Worm (Caenorhabditis elegans) whole organism, late embryonic: ENCODE measurements around the gene gpa-9.

ENCODE experiments used
- C08G9.2 ChIP-seq: sonication (generic microtip); optimal IDR thresholded peaks from 2 replicates; lab custom pipeline; 2016; ENCODE audit warnings: mild to moderate bottlenecking, missing genetic modification characterization, moderate library complexity, missing compliant biosample characterization
- F13H6.1 ChIP-seq: sonication (generic microtip); optimal IDR thresholded peaks from 2 replicates; lab custom pipeline; 2016; ENCODE audit warnings: missing genetic modification characterization, missing compliant biosample characterization
- K02D7.2 ChIP-seq: sonication (generic microtip); optimal IDR thresholded peaks from 2 replicates; lab custom pipeline; 2017; ENCODE audit warnings: mild to moderate bottlenecking, missing genetic modification characterization, missing compliant biosample characterization
- K09A11.1 ChIP-seq: sonication (generic microtip); optimal IDR thresholded peaks from 2 replicates; lab custom pipeline; 2017; ENCODE audit warnings: antibody characterized with exemption, mild to moderate bottlenecking, missing genetic modification characterization, missing compliant biosample characterization; ENCODE audit not compliant: insufficient read depth
- T23F11.4 ChIP-seq: fragments of 200-800 bp; sonication (Bioruptor generic); optimal IDR thresholded peaks from 2 replicates; lab custom pipeline; 2018; ENCODE audit warnings: mild to moderate bottlenecking, missing genetic modification characterization, missing compliant biosample characterization
- Y22D7AL.16 ChIP-seq: sonication (generic microtip); optimal IDR thresholded peaks from 2 replicates; lab custom pipeline; 2016; ENCODE audit warnings: missing genetic modification characterization, missing compliant biosample characterization
- ama-1 ChIP-seq: fragments of 150-350 bp; optimal IDR thresholded peaks from 2 replicates; lab custom pipeline; 2014
- ceh-14 ChIP-seq: sonication (generic microtip); optimal IDR thresholded peaks from 2 replicates; lab custom pipeline; 2016; ENCODE audit warnings: missing genotype, missing genetic modification characterization, missing compliant biosample characterization
- ceh-18 ChIP-seq: sonication (generic microtip); optimal IDR thresholded peaks from 2 replicates; lab custom pipeline; 2016; ENCODE audit warnings: missing genetic modification characterization, missing compliant biosample characterization
- ceh-19 ChIP-seq: fragments of 200-800 bp; sonication (Bioruptor generic); optimal IDR thresholded peaks from 2 replicates; lab custom pipeline; 2018; ENCODE audit warnings: mild to moderate bottlenecking, missing genetic modification characterization, missing compliant biosample characterization
- ceh-2 ChIP-seq: sonication (generic microtip); optimal IDR thresholded peaks from 2 replicates; lab custom pipeline; 2016; ENCODE audit warnings: missing genotype, missing genetic modification characterization, missing compliant biosample characterization
- ceh-24 ChIP-seq: sonication (generic microtip); optimal IDR thresholded peaks from 2 replicates; lab custom pipeline; 2016; ENCODE audit warnings: mild to moderate bottlenecking, missing genetic modification characterization, missing compliant biosample characterization
- ceh-6 ChIP-seq: fragments of 200-800 bp; sonication (Bioruptor generic); optimal IDR thresholded peaks from 2 replicates; lab custom pipeline; 2018; ENCODE audit warnings: mild to moderate bottlenecking, missing genetic modification characterization, missing compliant biosample characterization
- dmd-4 ChIP-seq: sonication (generic microtip); optimal IDR thresholded peaks from 2 replicates; lab custom pipeline; 2016; ENCODE audit warnings: borderline replicate concordance, missing genetic modification characterization, missing compliant biosample characterization
- dve-1 ChIP-seq: sonication (generic microtip); optimal IDR thresholded peaks from 2 replicates; lab custom pipeline; 2017; ENCODE audit warnings: antibody characterized with exemption, mild to moderate bottlenecking, missing genetic modification characterization, missing compliant biosample characterization
- elt-2 ChIP-seq: sonication (generic microtip); optimal IDR thresholded peaks from 2 replicates; lab custom pipeline; 2016; ENCODE audit warnings: missing genetic modification reagents, missing genetic modification characterization, missing compliant biosample characterization
- elt-4 ChIP-seq: sonication (generic microtip); optimal IDR thresholded peaks from 2 replicates; lab custom pipeline; 2016; ENCODE audit warnings: missing genetic modification characterization, missing compliant biosample characterization
- ets-4 ChIP-seq: sonication (generic microtip); optimal IDR thresholded peaks from 2 replicates; lab custom pipeline; 2016; ENCODE audit warnings: missing genetic modification characterization, missing compliant biosample characterization
- fax-1 ChIP-seq: sonication (generic microtip); optimal IDR thresholded peaks from 2 replicates; lab custom pipeline; 2016; ENCODE audit warnings: missing genotype, missing genetic modification characterization, missing compliant biosample characterization
- fkh-10 ChIP-seq: fragments of 150-350 bp; optimal IDR thresholded peaks from 2 replicates; lab custom pipeline; 2014; ENCODE audit warnings: missing biosample characterization, missing genetic modification reagents, missing genetic modification characterization
- fkh-6 ChIP-seq: sonication (generic microtip); optimal IDR thresholded peaks from 2 replicates; lab custom pipeline; 2016; ENCODE audit warnings: missing genetic modification characterization, missing compliant biosample characterization
- gmeb-2 ChIP-seq: sonication (generic microtip); optimal IDR thresholded peaks from 2 replicates; lab custom pipeline; 2016; ENCODE audit warnings: missing genetic modification characterization, inconsistent platforms, missing compliant biosample characterization
- hlh-13 ChIP-seq: fragments of 200-800 bp; sonication (Bioruptor generic); optimal IDR thresholded peaks from 2 replicates; lab custom pipeline; 2018; ENCODE audit warnings: mild to moderate bottlenecking, missing genetic modification characterization, missing compliant biosample characterization
- hlh-30 ChIP-seq: sonication (generic microtip); optimal IDR thresholded peaks from 2 replicates; lab custom pipeline; 2017; ENCODE audit warnings: antibody characterized with exemption, missing genetic modification characterization, missing compliant biosample characterization; ENCODE audit not compliant: insufficient read depth
- hlh-6 ChIP-seq: sonication (generic microtip); optimal IDR thresholded peaks from 2 replicates; lab custom pipeline; 2016; ENCODE audit warnings: missing genotype, missing genetic modification characterization, missing compliant biosample characterization
- hlh-8 ChIP-seq: sonication (generic microtip); optimal IDR thresholded peaks from 2 replicates; lab custom pipeline; 2016; ENCODE audit warnings: missing genotype, missing genetic modification characterization, missing compliant biosample characterization
- nfya-1 ChIP-seq: sonication (generic microtip); optimal IDR thresholded peaks from 2 replicates; lab custom pipeline; 2017; ENCODE audit warnings: missing genetic modification characterization, mild to moderate bottlenecking, missing compliant biosample characterization, antibody characterized with exemption, moderate library complexity
- nhr-232 ChIP-seq: sonication (generic microtip); optimal IDR thresholded peaks from 2 replicates; lab custom pipeline; 2016; ENCODE audit warnings: missing genetic modification characterization, missing compliant biosample characterization
- pha-4 ChIP-seq: fragments of 150-350 bp; optimal IDR thresholded peaks from 2 replicates; lab custom pipeline; 2018; ENCODE audit warnings: missing biosample characterization, missing genetic modification reagents, missing genetic modification characterization
- pqm-1 ChIP-seq: sonication (generic microtip); optimal IDR thresholded peaks from 2 replicates; lab custom pipeline; 2016; ENCODE audit warnings: missing genetic modification characterization, missing compliant biosample characterization
- ref-2 ChIP-seq: sonication (generic microtip); optimal IDR thresholded peaks from 2 replicates; lab custom pipeline; 2016; ENCODE audit warnings: missing genetic modification characterization, missing compliant biosample characterization
- rnt-1 ChIP-seq: sonication (generic microtip); optimal IDR thresholded peaks from 2 replicates; lab custom pipeline; 2016; ENCODE audit warnings: missing genetic modification characterization, missing compliant biosample characterization
- sdc-2 ChIP-seq: sonication (generic microtip); optimal IDR thresholded peaks from 2 replicates; lab custom pipeline; 2016; ENCODE audit warnings: missing genotype, missing genetic modification characterization, missing compliant biosample characterization
- sox-4 ChIP-seq: sonication (generic microtip); optimal IDR thresholded peaks from 2 replicates; lab custom pipeline; 2017; ENCODE audit warnings: mild to moderate bottlenecking, missing genetic modification characterization, inconsistent platforms, missing compliant biosample characterization
- ttx-3 ChIP-seq: sonication (generic microtip); optimal IDR thresholded peaks from 2 replicates; lab custom pipeline; 2016; ENCODE audit warnings: missing genetic modification reagents, missing genetic modification characterization, missing compliant biosample characterization
- unc-55 ChIP-seq: sonication (generic microtip); optimal IDR thresholded peaks from 2 replicates; lab custom pipeline; 2017; ENCODE audit warnings: missing biosample characterization, missing genetic modification reagents, missing genetic modification characterization
- zip-5 ChIP-seq: sonication (generic microtip); optimal IDR thresholded peaks from 2 replicates; lab custom pipeline; 2016; ENCODE audit warnings: missing genetic modification characterization, missing compliant biosample characterization

gpa-9 gene

DNA sequence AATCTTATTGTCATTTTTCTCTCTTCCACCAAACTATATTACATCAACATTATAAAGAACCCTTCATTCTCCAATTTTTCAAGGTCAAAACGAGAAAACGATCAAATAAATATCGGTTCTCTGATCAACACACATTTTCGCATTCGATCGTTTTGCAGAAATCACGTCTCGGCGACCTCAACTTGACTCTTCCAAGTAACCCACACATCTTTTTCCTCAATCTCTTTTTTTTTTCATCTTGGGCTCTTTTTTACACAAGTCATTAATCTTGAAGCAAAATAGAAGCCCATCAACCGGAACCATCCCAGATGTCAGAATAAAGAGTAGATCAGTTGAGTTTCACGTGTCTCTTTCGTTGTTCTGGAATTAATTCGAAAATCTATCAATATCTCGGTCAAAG is 12.9 kb downstream of the gpa-9 start:
- no peak for TF ChIP-seq dmd-4
- peak; percentile 3 for TF ChIP-seq hlh-8 (tag; lab: Kevin White, UChicago)
- TF ChIP-seq, all 69 proteins: peak for 1

DNA sequence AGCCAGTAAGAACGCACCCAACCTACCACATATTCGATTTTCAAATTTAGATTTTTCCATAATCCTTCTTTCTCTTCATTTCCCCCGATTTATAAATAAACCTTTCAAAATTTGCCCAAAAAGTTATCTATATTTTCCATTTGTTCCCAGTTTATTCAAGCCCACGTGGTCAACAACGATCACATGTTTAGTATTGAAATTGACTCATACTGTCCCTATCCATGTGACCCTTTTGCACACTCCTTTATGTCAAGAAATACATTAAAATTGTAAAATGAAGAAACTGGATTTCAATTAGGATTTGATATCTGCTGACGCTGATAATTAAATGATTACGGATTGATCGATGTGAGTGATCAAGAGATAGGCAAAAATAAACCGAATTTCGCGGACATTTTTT is 13.9 kb downstream of the gpa-9 start:
- TF ChIP-seq ceh-14 (no peak), ceh-6 (GFP tag; lab: Kevin White, UChicago) (no peak), ceh-2 (no peak), nfya-1 (tag; lab: Kevin White, UChicago) (no peak), ceh-24 (no peak), unc-55 (GFP tag; lab: Kevin White, UChicago) (no peak), hlh-13 (GFP tag; lab: Kevin White, UChicago) (no peak), pha-4 (no peak), gmeb-2 (tag; lab: Kevin White, UChicago) (no peak), zip-5 (no peak), C08G9.2 (no peak), rnt-1 (no peak), T23F11.4 (GFP tag; lab: Kevin White, UChicago) (no peak), ref-2 (tag; lab: Kevin White, UChicago) (no peak), dve-1 (tag; lab: Kevin White, UChicago) (no peak)

DNA sequence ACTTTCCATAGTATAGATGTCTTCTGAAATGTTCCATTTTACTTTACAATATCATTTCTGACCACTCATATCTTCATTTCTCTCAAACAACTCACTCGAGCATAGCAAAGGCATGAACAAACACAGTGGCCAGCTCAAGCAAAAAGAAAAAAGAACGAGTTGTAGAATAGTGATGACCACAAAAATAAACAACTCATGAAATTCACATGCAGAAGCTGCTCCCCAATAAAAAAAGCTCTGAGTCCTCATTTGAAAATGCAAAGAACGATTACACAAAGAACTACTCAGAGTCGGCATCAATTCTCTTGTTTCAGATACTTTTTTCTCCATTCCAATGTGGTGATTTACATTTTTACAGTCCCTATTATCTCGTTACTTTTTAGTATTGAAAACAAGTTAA is 14.4 kb downstream of the gpa-9 start:
- no peak for TF ChIP-seq hlh-30 (tag; lab: Kevin White, UChicago)
- no peak for TF ChIP-seq K02D7.2
- no peak for TF ChIP-seq rnt-1
- TF ChIP-seq ets-4, result no peak
- no peak for TF ChIP-seq elt-4 (tag; lab: Kevin White, UChicago)
- TF ChIP-seq nfya-1 (tag; lab: Kevin White, UChicago), result no peak

DNA sequence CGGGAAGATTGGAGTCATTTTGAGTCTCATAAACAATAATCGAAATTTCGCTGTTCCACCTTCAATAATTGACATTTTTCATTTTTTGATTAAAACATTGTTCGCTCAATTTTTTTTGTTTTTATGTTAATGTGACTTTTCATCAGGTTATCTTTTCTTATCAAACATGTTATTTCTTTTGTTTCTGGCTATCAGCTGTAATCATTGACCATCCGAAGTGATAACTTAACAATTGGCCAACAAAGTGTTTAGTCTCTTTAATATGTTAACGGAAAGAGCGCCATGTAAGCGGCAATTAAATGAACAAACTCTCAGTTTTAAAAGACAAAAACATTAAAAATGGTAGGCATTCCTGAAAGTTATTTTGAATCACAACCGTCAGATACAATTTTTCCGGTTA is 15.1 kb downstream of the gpa-9 start:
- TF ChIP-seq nhr-232 (tag; lab: Kevin White, UChicago), result no peak
- no peak for TF ChIP-seq hlh-6
- peak; percentile 93 for TF ChIP-seq elt-2 (tag; lab: Kevin White, UChicago)
- no peak for TF ChIP-seq F13H6.1 (tag; lab: Kevin White, UChicago)

DNA sequence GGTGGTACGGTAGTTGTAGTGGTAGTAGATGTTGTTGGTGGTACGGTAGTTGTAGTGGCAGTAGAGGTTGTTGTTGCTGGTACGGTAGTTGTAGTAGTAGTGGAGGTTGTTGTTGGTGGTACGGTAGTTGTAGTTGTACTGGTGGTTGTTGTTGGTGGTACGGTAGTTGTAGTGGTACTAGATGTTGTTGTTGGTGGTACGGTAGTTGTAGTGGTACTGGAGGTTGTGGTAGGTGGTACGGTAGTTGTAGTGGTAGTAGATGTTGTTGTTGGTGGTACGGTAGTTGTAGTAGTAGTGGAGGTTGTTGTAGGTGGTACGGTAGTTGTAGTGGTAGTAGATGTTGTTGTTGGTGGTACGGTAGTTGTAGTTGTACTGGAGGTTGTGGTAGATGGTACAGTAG is 16.1 kb downstream of the gpa-9 start:
- TF ChIP-seq sox-4 (peak; percentile 36), Y22D7AL.16 (no peak), fax-1 (no peak), ceh-19 (GFP tag; lab: Kevin White, UChicago) (no peak), dmd-4 (no peak)
- TF ChIP-seq, all 69 proteins: peak for 1

DNA sequence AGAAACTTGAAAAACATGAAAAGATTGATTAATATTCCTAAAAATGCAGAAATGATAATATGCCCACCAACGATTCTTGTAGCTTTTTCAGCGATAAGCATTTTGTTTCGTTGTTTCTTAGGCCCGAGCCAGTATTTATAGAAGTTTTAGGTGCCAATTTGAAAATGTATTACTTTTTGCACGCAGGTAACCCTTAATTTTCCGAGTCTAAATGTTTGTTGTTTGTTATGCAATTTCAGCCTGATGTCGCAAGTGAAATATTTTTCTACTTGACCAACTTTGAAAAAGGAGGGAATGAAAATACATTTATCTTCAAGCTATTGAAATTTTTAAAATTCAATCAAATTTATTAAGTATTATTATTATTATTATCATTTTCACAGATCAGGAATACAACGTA is 17.1 kb downstream of the gpa-9 start, which contains the start of gene srx-113:
srx-113 (minus strand) TSS at position 101 of the 400 bp plus-strand sequence.
- TF ChIP-seq fkh-6 (tag; lab: Kevin White, UChicago), result no peak
- TF ChIP-seq ref-2 (tag; lab: Kevin White, UChicago), result no peak
- TF ChIP-seq ttx-3 (tag; lab: Kevin White, UChicago), result no peak
- TF ChIP-seq pqm-1 (tag; lab: Kevin White, UChicago), result no peak
- TF ChIP-seq fkh-10 (GFP tag; lab: Kevin White, UChicago), result no peak
- TF ChIP-seq elt-4 (tag; lab: Kevin White, UChicago), result no peak
- TF ChIP-seq ceh-18 (tag; lab: Kevin White, UChicago), result no peak
- TF ChIP-seq K09A11.1 (tag; lab: Kevin White, UChicago), result no peak
- TF ChIP-seq ceh-19 (GFP tag; lab: Kevin White, UChicago), result no peak
- no peak for TF ChIP-seq F13H6.1 (tag; lab: Kevin White, UChicago)
- no peak for TF ChIP-seq unc-55 (GFP tag; lab: Kevin White, UChicago)
- TF ChIP-seq sdc-2, result no peak
- no peak for TF ChIP-seq ama-1 (lab: Kevin White, UChicago)
- TF ChIP-seq hlh-6, result no peak
- no peak for TF ChIP-seq fax-1
